Fruit fly (Drosophila melanogaster) whole organism, prepupa: ENCODE results near the gene Nct.

Experiments
- CG10669 ChIP-seq: fragments of 200-800 bp; sonication (Bioruptor generic); optimal IDR thresholded peaks from 3 replicates; lab custom pipeline; 2018; ENCODE audit warnings: missing biosample characterization, mild to moderate bottlenecking, missing genetic modification characterization, moderate library complexity
- CG3032 ChIP-seq: fragments of 200-800 bp; optimal IDR thresholded peaks from 2 replicates; lab custom pipeline; 2019; ENCODE audit warnings: missing biosample characterization, mild to moderate bottlenecking, missing genetic modification characterization, moderate library complexity
- Hr38 ChIP-seq: sonication (Bioruptor generic); optimal IDR thresholded peaks from 2 replicates; lab custom pipeline; 2016; ENCODE audit warnings: missing biosample characterization, missing genetic modification characterization
- Hr39 ChIP-seq: fragments of 200-800 bp; sonication (Bioruptor generic); optimal IDR thresholded peaks from 2 replicates; lab custom pipeline; 2016; ENCODE audit warnings: missing biosample characterization, missing genetic modification characterization
- Hr4 ChIP-seq: fragments of 200-800 bp; sonication (Bioruptor generic); optimal IDR thresholded peaks from 3 replicates; lab custom pipeline; 2016; ENCODE audit warnings: missing biosample characterization, missing genetic modification characterization
- Lpt ChIP-seq: fragments of 200-800 bp; sonication (Bioruptor generic); optimal IDR thresholded peaks from 3 replicates; lab custom pipeline; 2016; ENCODE audit warnings: missing biosample characterization, missing genetic modification characterization
- OdsH ChIP-seq: fragments of 200-800 bp; sonication (Bioruptor generic); optimal IDR thresholded peaks from 3 replicates; lab custom pipeline; 2016; ENCODE audit warnings: missing biosample characterization, missing genetic modification characterization
- acj6 ChIP-seq: fragments of 200-800 bp; sonication (Bioruptor generic); optimal IDR thresholded peaks from 3 replicates; lab custom pipeline; 2016; ENCODE audit warnings: missing biosample characterization, missing genetic modification characterization
- net ChIP-seq: fragments of 200-800 bp; sonication (Bioruptor generic); optimal IDR thresholded peaks from 3 replicates; lab custom pipeline; 2016; ENCODE audit warnings: missing biosample characterization, missing genetic modification characterization
- salr ChIP-seq, 2 experiments: fragments of 200-800 bp; sonication (Bioruptor generic); optimal IDR thresholded peaks; 3 replicates each; lab custom pipeline; 2016 to 2018; ENCODE audit warnings: missing biosample characterization in 2 of 2, missing genetic modification characterization in 2 of 2, mild to moderate bottlenecking in 1 of 2
- svp ChIP-seq: fragments of 200-800 bp; sonication (Bioruptor generic); peaks from one replicate; lab custom pipeline; 2016; ENCODE audit warnings: missing biosample characterization, missing genetic modification characterization

dm6 chr3R:24894419-24895206 lies 43.2 kb downstream of the Nct start, which contains the start of the genes CG31121 and CG11069:
- TF ChIP-seq net (GFP tag; lab: Kevin White, UChicago) = peak; percentile 9
- no peak for TF ChIP-seq Hr39 (GFP tag; lab: Kevin White, UChicago)
- TF ChIP-seq Hr4 (GFP tag; lab: Kevin White, UChicago) = no peak
- TF ChIP-seq salr (GFP tag; optimal IDR thresholded peaks at IDR 0.05; lab: Kevin White, UChicago) = no peak
- no peak for TF ChIP-seq CG3032
- TF ChIP-seq acj6 (GFP tag; lab: Kevin White, UChicago) = no peak
- no peak for TF ChIP-seq Hr38 (GFP tag; lab: Kevin White, UChicago)
- TF ChIP-seq OdsH = no peak
- TF ChIP-seq Lpt = no peak
- TF ChIP-seq svp (GFP tag; lab: Kevin White, UChicago) = no peak
- TF ChIP-seq CG10669 = no peak
